Worm (Caenorhabditis elegans) whole organism, mixed stage, embryonic: Measurements from ENCODE around the gene B0218.7.
A peak's percentile ranks its signal among the peaks of the same experiment; 100 is the strongest.

Experiments used
- blmp-1 ChIP-seq: fragments of 150-350 bp; optimal IDR thresholded peaks from 2 replicates; lab custom pipeline; 2014; ENCODE audit warnings: missing biosample characterization, missing genetic modification characterization
- elt-3 ChIP-seq: fragments of 150-350 bp; optimal IDR thresholded peaks from 2 replicates; lab custom pipeline; 2014; ENCODE audit warnings: missing biosample characterization, missing genetic modification characterization
- ham-2 ChIP-seq: fragments of 200-800 bp; sonication (Bioruptor generic); optimal IDR thresholded peaks from 2 replicates; lab custom pipeline; 2018; ENCODE audit warnings: mild to moderate bottlenecking, missing genetic modification characterization, missing compliant biosample characterization
- lsy-2 ChIP-seq: fragments of 150-350 bp; optimal IDR thresholded peaks from 2 replicates; lab custom pipeline; 2014; ENCODE audit warnings: missing biosample characterization, missing genetic modification characterization
- mep-1 ChIP-seq: fragments of 150-350 bp; optimal IDR thresholded peaks from 2 replicates; lab custom pipeline; 2017; ENCODE audit warnings: missing biosample characterization, missing genetic modification reagents, missing genetic modification characterization, inconsistent platforms
- nhr-12 ChIP-seq: fragments of 150-350 bp; optimal IDR thresholded peaks from 2 replicates; lab custom pipeline; 2014; ENCODE audit warnings: missing biosample characterization, missing genetic modification characterization
- nhr-76 ChIP-seq: sonication (generic microtip); optimal IDR thresholded peaks from 2 replicates; lab custom pipeline; 2017; ENCODE audit warnings: missing biosample characterization, missing genetic modification characterization
- pha-4 ChIP-seq: fragments of 150-350 bp; optimal IDR thresholded peaks from 2 replicates; lab custom pipeline; 2018; ENCODE audit warnings: missing biosample characterization, missing genetic modification reagents, missing genetic modification characterization
- sem-2 ChIP-seq: fragments of 200-800 bp; sonication (Bioruptor generic); optimal IDR thresholded peaks from 2 replicates; lab custom pipeline; 2018; ENCODE audit warnings: mild to moderate bottlenecking, missing genetic modification characterization, missing compliant biosample characterization
- snpc-4 ChIP-seq: fragments of 150-350 bp; optimal IDR thresholded peaks from 2 replicates; lab custom pipeline; 2014; ENCODE audit warnings: missing biosample characterization, missing genetic modification characterization
- sptf-1 ChIP-seq: sonication (generic microtip); optimal IDR thresholded peaks from 2 replicates; lab custom pipeline; 2017; ENCODE audit warnings: mild to moderate bottlenecking, missing genetic modification characterization, moderate library complexity, missing compliant biosample characterization
- unc-120 ChIP-seq: sonication (generic microtip); optimal IDR thresholded peaks from 2 replicates; lab custom pipeline; 2017; ENCODE audit warnings: missing genetic modification characterization, missing compliant biosample characterization; ENCODE audit not compliant: poor library complexity, severe bottlenecking
- unc-39 ChIP-seq: fragments of 150-350 bp; optimal IDR thresholded peaks from 2 replicates; lab custom pipeline; 2014; ENCODE audit warnings: missing biosample characterization, missing genetic modification characterization
- unc-62 ChIP-seq: fragments of 150-350 bp; optimal IDR thresholded peaks from 2 replicates; lab custom pipeline; 2014; ENCODE audit warnings: missing biosample characterization, missing genetic modification reagents, missing genetic modification characterization

ce11 chrIV:8136005-8136512, 29.8 kb downstream of the B0218.7 start, which contains the start of the genes isp-1 and islo-1:
- peak; percentile 42 for TF ChIP-seq lsy-2
- TF ChIP-seq snpc-4 (tag; lab: Kevin White, UChicago): no peak
- no peak for TF ChIP-seq nhr-12 (tag; lab: Kevin White, UChicago)
- TF ChIP-seq sptf-1 (tag; lab: Kevin White, UChicago): no peak
- no peak for TF ChIP-seq unc-39 (tag; lab: Kevin White, UChicago)
- peak; percentile 38 for TF ChIP-seq unc-62 (GFP tag; lab: Kevin White, UChicago)
- no peak for TF ChIP-seq sem-2
- no peak for TF ChIP-seq nhr-76 (tag; lab: Kevin White, UChicago)
- no peak for TF ChIP-seq elt-3 (tag; lab: Kevin White, UChicago)
- TF ChIP-seq blmp-1 (tag; lab: Kevin White, UChicago): no peak
- TF ChIP-seq mep-1 (tag; lab: Kevin White, UChicago): peak; percentile 77
- no peak for TF ChIP-seq ham-2 (GFP tag; lab: Kevin White, UChicago)
- peak; percentile 73 for TF ChIP-seq pha-4 (tag; lab: Kevin White, UChicago)
- TF ChIP-seq unc-120: peak; percentile 42
